Fruit fly (Drosophila melanogaster): ENCODE measurements around the gene CG34427.

dm6 chr3L:8825560-8825959, 21.0 kb downstream of the CG34427 start:
- peak; percentile 50 for TF ChIP-seq psq (GFP tag; optimal IDR thresholded peaks at IDR 0.05)
- no peak for TF ChIP-seq Abd-B (GFP tag; optimal IDR thresholded peaks at IDR 0.05)
- TF ChIP-seq pan (optimal IDR thresholded peaks at IDR 0.05): no peak
- no peak for TF ChIP-seq br (GFP tag; optimal IDR thresholded peaks at IDR 0.05)
- TF ChIP-seq Dfd (GFP tag; optimal IDR thresholded peaks at IDR 0.05): no peak
- no peak for TF ChIP-seq Sp1 (GFP tag; optimal IDR thresholded peaks at IDR 0.05)
- TF ChIP-seq ey (GFP tag; optimal IDR thresholded peaks at IDR 0.05): no peak
- no peak for TF ChIP-seq fru (GFP tag; optimal IDR thresholded peaks at IDR 0.05)
- no peak for TF ChIP-seq usp (GFP tag; optimal IDR thresholded peaks at IDR 0.05)

Measured in whole organism, wandering third instar larva.